Fruit fly (Drosophila melanogaster): Measurements from ENCODE around the gene CG5399.

DNA sequence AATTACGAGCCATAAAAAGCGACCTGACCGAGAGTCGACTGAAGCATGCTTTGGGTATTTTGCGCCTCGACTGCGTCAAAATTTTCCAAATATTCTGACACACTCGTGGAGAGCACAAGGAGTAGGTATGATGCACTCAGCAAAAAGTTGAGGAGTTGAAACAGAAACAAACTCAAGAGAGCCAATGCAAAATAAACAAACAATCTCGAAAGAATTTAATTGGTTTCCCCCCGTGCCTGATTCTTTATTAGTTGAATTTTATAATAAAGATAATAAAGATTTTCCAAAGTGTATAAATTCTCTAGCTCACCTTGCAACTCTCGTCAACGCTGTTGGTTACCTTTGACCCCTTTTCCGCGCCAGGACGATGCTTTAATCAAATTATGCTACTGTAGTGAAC, 39.6 kb upstream of the CG5399 start:
- no peak for TF ChIP-seq ttk (optimal IDR thresholded peaks at IDR 0.05)
- no peak for TF ChIP-seq h (optimal IDR thresholded peaks at IDR 0.05)
- TF ChIP-seq psq (optimal IDR thresholded peaks at IDR 0.05): no peak
- no peak for TF ChIP-seq Sin3A (optimal IDR thresholded peaks at IDR 0.05)
